Worm (Caenorhabditis elegans) whole organism, L2 larva: Measurements from ENCODE around the gene nspc-1.
"Not testable (repeated sequence)": the region's sequence is repeated elsewhere in the genome, so short reads cannot be mapped to it uniquely, and the experiment has no call there.

Source experiments
- R02D3.7 ChIP-seq: fragments of 150-350 bp; optimal IDR thresholded peaks from 2 replicates; lab custom pipeline; 2014; ENCODE audit warnings: missing biosample characterization, missing genetic modification characterization
- blmp-1 ChIP-seq: sonication (generic microtip); optimal IDR thresholded peaks from 2 replicates; lab custom pipeline; 2017; ENCODE audit warnings: missing genetic modification characterization, mild to moderate bottlenecking, missing compliant biosample characterization, antibody characterized with exemption, moderate library complexity; ENCODE audit not compliant: insufficient read depth
- unc-62 ChIP-seq: fragments of 150-350 bp; optimal IDR thresholded peaks from 2 replicates; lab custom pipeline; 2014; ENCODE audit warnings: missing biosample characterization, missing genetic modification reagents, missing genetic modification characterization

DNA sequence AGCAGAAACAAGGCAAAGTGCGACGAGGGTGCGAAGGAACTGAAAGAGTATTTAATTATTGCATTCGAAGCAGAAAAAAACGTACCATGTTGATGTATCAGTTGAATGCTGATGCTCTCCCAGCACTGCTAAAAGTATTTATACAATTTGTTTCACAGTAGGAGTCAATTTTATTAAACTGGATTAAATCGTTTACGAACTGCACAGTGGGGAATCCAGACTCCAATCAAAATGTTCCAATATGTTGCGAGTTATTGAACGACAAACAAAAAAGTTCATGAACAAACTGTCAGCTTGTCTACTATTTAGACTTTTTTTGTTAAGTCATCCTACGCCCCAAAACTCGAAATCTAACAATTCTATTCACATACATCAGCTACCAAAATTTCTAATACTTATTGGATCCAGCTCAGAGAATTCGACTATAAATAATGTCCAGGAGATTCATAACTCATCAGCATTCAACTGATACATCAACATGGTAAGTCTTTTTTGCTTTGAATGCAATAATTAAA lies 3.4 kb upstream of the nspc-1 start, which contains the start of the genes nspc-4 and nspc-5:
- TF ChIP-seq R02D3.7 (tag; lab: Kevin White, UChicago); unc-62 (GFP tag; lab: Kevin White, UChicago); blmp-1 (tag; lab: Kevin White, UChicago): not testable (repeated sequence)
